Worm (Caenorhabditis elegans) whole organism, late embryonic: ENCODE data around the gene col-111.

Experiments
- ceh-14 ChIP-seq: sonication (generic microtip); optimal IDR thresholded peaks from 2 replicates; lab custom pipeline; 2016; ENCODE audit warnings: missing genotype, missing genetic modification characterization, missing compliant biosample characterization
- ceh-22 ChIP-seq: sonication (generic microtip); optimal IDR thresholded peaks from 2 replicates; lab custom pipeline; 2017; ENCODE audit warnings: missing biosample characterization, missing genetic modification characterization
- fax-1 ChIP-seq: sonication (generic microtip); optimal IDR thresholded peaks from 2 replicates; lab custom pipeline; 2016; ENCODE audit warnings: missing genotype, missing genetic modification characterization, missing compliant biosample characterization
- fkh-6 ChIP-seq: sonication (generic microtip); optimal IDR thresholded peaks from 2 replicates; lab custom pipeline; 2016; ENCODE audit warnings: missing genetic modification characterization, missing compliant biosample characterization
- lin-11 ChIP-seq: fragments of 200-800 bp; sonication (Bioruptor generic); optimal IDR thresholded peaks from 2 replicates; lab custom pipeline; 2018; ENCODE audit warnings: mild to moderate bottlenecking, missing genetic modification characterization, missing compliant biosample characterization
- mec-3 ChIP-seq: sonication (generic microtip); optimal IDR thresholded peaks from 2 replicates; lab custom pipeline; 2016; ENCODE audit warnings: borderline replicate concordance, missing genetic modification characterization, missing compliant biosample characterization
- odd-2 ChIP-seq: sonication (generic microtip); optimal IDR thresholded peaks from 2 replicates; lab custom pipeline; 2017; ENCODE audit warnings: antibody characterized with exemption, mild to moderate bottlenecking, missing genetic modification characterization, missing compliant biosample characterization
- pat-9 ChIP-seq: fragments of 200-800 bp; sonication (Bioruptor generic); optimal IDR thresholded peaks from 2 replicates; lab custom pipeline; 2018; ENCODE audit warnings: mild to moderate bottlenecking, missing genetic modification characterization, moderate library complexity, missing compliant biosample characterization
- pqm-1 ChIP-seq: sonication (generic microtip); optimal IDR thresholded peaks from 2 replicates; lab custom pipeline; 2016; ENCODE audit warnings: missing genetic modification characterization, missing compliant biosample characterization
- tbx-7 ChIP-seq: sonication (generic microtip); optimal IDR thresholded peaks from 2 replicates; lab custom pipeline; 2016; ENCODE audit warnings: missing genotype, missing genetic modification characterization, missing compliant biosample characterization

DNA sequence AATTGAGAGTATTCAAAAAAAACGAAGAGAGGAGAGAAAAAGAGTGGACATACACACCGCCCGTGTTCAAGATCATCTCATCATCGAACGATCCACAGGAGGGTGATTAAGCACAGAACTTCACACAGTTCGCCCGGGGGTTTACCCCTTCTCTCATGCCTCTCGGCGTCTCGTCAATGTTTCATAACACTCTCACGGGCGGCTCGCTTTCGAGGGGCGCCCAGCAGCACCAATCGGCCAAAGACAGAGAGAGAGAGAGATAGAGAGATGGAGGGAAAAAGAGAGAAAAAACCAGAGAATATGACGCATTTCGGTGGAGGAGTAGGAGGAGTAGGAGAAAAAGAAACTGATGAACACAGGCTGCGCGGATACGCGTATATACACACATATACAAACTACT lies 47.4 kb upstream of the col-111 start:
- TF ChIP-seq ceh-22 (no peak), fax-1 (tag; lab: Kevin White, UChicago) (no peak), ceh-14 (tag; lab: Kevin White, UChicago) (peak; percentile 51), pat-9 (tag; lab: Kevin White, UChicago) (no peak), tbx-7 (tag; lab: Kevin White, UChicago) (no peak), odd-2 (tag; lab: Kevin White, UChicago) (no peak), lin-11 (tag; lab: Kevin White, UChicago) (no peak), mec-3 (no peak), fkh-6 (tag; lab: Kevin White, UChicago) (no peak), pqm-1 (tag; lab: Kevin White, UChicago) (no peak)
